Worm (Caenorhabditis elegans) whole organism, mixed stage, embryonic: Measurements from ENCODE around the gene twk-23.

ENCODE experiments used
- bed-3 ChIP-seq: fragments of 200-800 bp; sonication (Bioruptor generic); optimal IDR thresholded peaks from 3 replicates; lab custom pipeline; 2018; ENCODE audit warnings: mild to moderate bottlenecking, missing genetic modification characterization, moderate library complexity, missing compliant biosample characterization
- blmp-1 ChIP-seq: fragments of 150-350 bp; optimal IDR thresholded peaks from 2 replicates; lab custom pipeline; 2014; ENCODE audit warnings: missing biosample characterization, missing genetic modification characterization
- ceh-39 ChIP-seq: fragments of 150-350 bp; optimal IDR thresholded peaks from 2 replicates; lab custom pipeline; 2014; ENCODE audit warnings: missing biosample characterization, missing genetic modification characterization
- ceh-43 ChIP-seq: fragments of 200-800 bp; sonication (Bioruptor generic); optimal IDR thresholded peaks from 2 replicates; lab custom pipeline; 2018; ENCODE audit warnings: mild to moderate bottlenecking, missing genetic modification characterization, moderate library complexity, missing compliant biosample characterization
- ceh-83 ChIP-seq: fragments of 200-800 bp; sonication (Bioruptor generic); optimal IDR thresholded peaks from 2 replicates; lab custom pipeline; 2018; ENCODE audit warnings: mild to moderate bottlenecking, missing genetic modification characterization, missing compliant biosample characterization
- ces-1 ChIP-seq: fragments of 150-350 bp; optimal IDR thresholded peaks from 2 replicates; lab custom pipeline; 2014; ENCODE audit warnings: missing biosample characterization, missing genetic modification reagents, missing genetic modification characterization
- cnd-1 ChIP-seq: fragments of 200-800 bp; sonication (Bioruptor generic); optimal IDR thresholded peaks from 2 replicates; lab custom pipeline; 2018; ENCODE audit warnings: mild to moderate bottlenecking, missing genetic modification characterization, missing compliant biosample characterization
- drap-1 ChIP-seq: fragments of 200-800 bp; sonication (Bioruptor generic); optimal IDR thresholded peaks from 3 replicates; lab custom pipeline; 2018; ENCODE audit warnings: mild to moderate bottlenecking, missing genetic modification characterization, missing compliant biosample characterization
- elt-1 ChIP-seq: sonication (generic microtip); optimal IDR thresholded peaks from 2 replicates; lab custom pipeline; 2017; ENCODE audit warnings: missing genetic modification characterization, mild to moderate bottlenecking, missing compliant biosample characterization, antibody characterized with exemption, moderate library complexity, borderline replicate concordance; ENCODE audit not compliant: insufficient read depth
- elt-3 ChIP-seq: fragments of 150-350 bp; optimal IDR thresholded peaks from 2 replicates; lab custom pipeline; 2014; ENCODE audit warnings: missing biosample characterization, missing genetic modification characterization
- flh-1 ChIP-seq: fragments of 200-800 bp; sonication (Bioruptor generic); optimal IDR thresholded peaks from 2 replicates; lab custom pipeline; 2018; ENCODE audit warnings: mild to moderate bottlenecking, missing genetic modification characterization, moderate library complexity, missing compliant biosample characterization
- ham-2 ChIP-seq: fragments of 200-800 bp; sonication (Bioruptor generic); optimal IDR thresholded peaks from 2 replicates; lab custom pipeline; 2018; ENCODE audit warnings: mild to moderate bottlenecking, missing genetic modification characterization, missing compliant biosample characterization
- hlh-1 ChIP-seq: fragments of 150-350 bp; optimal IDR thresholded peaks from 2 replicates; lab custom pipeline; 2014; ENCODE audit warnings: missing biosample characterization, missing genetic modification reagents, missing genetic modification characterization
- lin-13 ChIP-seq: fragments of 150-350 bp; optimal IDR thresholded peaks from 2 replicates; lab custom pipeline; 2014; ENCODE audit warnings: missing biosample characterization, missing genetic modification characterization
- lin-32 ChIP-seq: fragments of 200-800 bp; sonication (Bioruptor generic); optimal IDR thresholded peaks from 2 replicates; lab custom pipeline; 2018; ENCODE audit warnings: mild to moderate bottlenecking, missing genetic modification characterization, missing compliant biosample characterization
- lsy-2 ChIP-seq: fragments of 150-350 bp; optimal IDR thresholded peaks from 2 replicates; lab custom pipeline; 2014; ENCODE audit warnings: missing biosample characterization, missing genetic modification characterization
- mab-5 ChIP-seq: fragments of 150-350 bp; optimal IDR thresholded peaks from 2 replicates; lab custom pipeline; 2014; ENCODE audit warnings: missing biosample characterization, missing genetic modification characterization
- mep-1 ChIP-seq: fragments of 150-350 bp; optimal IDR thresholded peaks from 2 replicates; lab custom pipeline; 2017; ENCODE audit warnings: missing biosample characterization, missing genetic modification reagents, missing genetic modification characterization, inconsistent platforms
- mls-2 ChIP-seq: sonication (generic microtip); optimal IDR thresholded peaks from 2 replicates; lab custom pipeline; 2016; ENCODE audit warnings: mild to moderate bottlenecking, missing genetic modification characterization, moderate library complexity, missing compliant biosample characterization
- nhr-12 ChIP-seq: fragments of 150-350 bp; optimal IDR thresholded peaks from 2 replicates; lab custom pipeline; 2014; ENCODE audit warnings: missing biosample characterization, missing genetic modification characterization
- nhr-2 ChIP-seq: fragments of 150-350 bp; optimal IDR thresholded peaks from 2 replicates; lab custom pipeline; 2014; ENCODE audit warnings: missing biosample characterization, missing genetic modification characterization
- nhr-28 ChIP-seq: fragments of 150-350 bp; optimal IDR thresholded peaks from 2 replicates; lab custom pipeline; 2014; ENCODE audit warnings: missing biosample characterization, missing genetic modification characterization
- nhr-76 ChIP-seq: sonication (generic microtip); optimal IDR thresholded peaks from 2 replicates; lab custom pipeline; 2017; ENCODE audit warnings: missing biosample characterization, missing genetic modification characterization
- pha-4 ChIP-seq: fragments of 150-350 bp; optimal IDR thresholded peaks from 2 replicates; lab custom pipeline; 2018; ENCODE audit warnings: missing biosample characterization, missing genetic modification reagents, missing genetic modification characterization
- sem-2 ChIP-seq: fragments of 200-800 bp; sonication (Bioruptor generic); optimal IDR thresholded peaks from 2 replicates; lab custom pipeline; 2018; ENCODE audit warnings: mild to moderate bottlenecking, missing genetic modification characterization, missing compliant biosample characterization
- snpc-4 ChIP-seq: fragments of 150-350 bp; optimal IDR thresholded peaks from 2 replicates; lab custom pipeline; 2014; ENCODE audit warnings: missing biosample characterization, missing genetic modification characterization
- sptf-1 ChIP-seq: sonication (generic microtip); optimal IDR thresholded peaks from 2 replicates; lab custom pipeline; 2017; ENCODE audit warnings: mild to moderate bottlenecking, missing genetic modification characterization, moderate library complexity, missing compliant biosample characterization
- tbx-8 ChIP-seq: fragments of 200-800 bp; sonication (Bioruptor generic); optimal IDR thresholded peaks from 2 replicates; lab custom pipeline; 2018; ENCODE audit warnings: mild to moderate bottlenecking, missing genetic modification characterization, moderate library complexity, missing compliant biosample characterization
- unc-120 ChIP-seq: sonication (generic microtip); optimal IDR thresholded peaks from 2 replicates; lab custom pipeline; 2017; ENCODE audit warnings: missing genetic modification characterization, missing compliant biosample characterization; ENCODE audit not compliant: poor library complexity, severe bottlenecking
- unc-39 ChIP-seq: fragments of 150-350 bp; optimal IDR thresholded peaks from 2 replicates; lab custom pipeline; 2014; ENCODE audit warnings: missing biosample characterization, missing genetic modification characterization
- unc-62 ChIP-seq: fragments of 150-350 bp; optimal IDR thresholded peaks from 2 replicates; lab custom pipeline; 2014; ENCODE audit warnings: missing biosample characterization, missing genetic modification reagents, missing genetic modification characterization
- zip-8 ChIP-seq: fragments of 150-350 bp; optimal IDR thresholded peaks from 2 replicates; lab custom pipeline; 2014; ENCODE audit warnings: missing biosample characterization, missing genetic modification characterization
- ztf-11 ChIP-seq: fragments of 150-350 bp; optimal IDR thresholded peaks from 2 replicates; lab custom pipeline; 2014; ENCODE audit warnings: missing biosample characterization, missing genetic modification characterization

The twk-23 gene

DNA sequence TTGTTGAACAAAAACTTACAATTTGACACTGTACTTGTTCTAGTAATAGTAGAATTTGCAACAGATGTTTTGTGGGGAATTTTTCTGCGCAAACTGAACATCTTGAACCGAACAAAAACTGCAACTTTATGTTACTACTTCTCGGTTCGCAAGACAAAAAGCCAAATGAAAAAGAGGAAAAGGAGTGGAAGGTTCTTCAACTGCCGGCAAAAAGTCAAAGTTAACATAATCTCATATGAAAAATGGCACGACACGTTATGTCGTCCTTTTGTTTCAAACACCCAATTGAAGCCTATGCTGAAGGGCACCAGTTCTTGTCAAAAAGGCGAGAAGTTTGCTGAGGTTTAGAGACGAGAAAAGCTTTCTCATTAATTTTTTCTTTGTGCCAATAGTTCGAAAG lies at the start of gene twk-23:
Gene twk-23, minus strand, starts transcription at position 101 of the 400 bp plus-strand sequence.
- no peak for TF ChIP-seq cnd-1 (tag; lab: Kevin White, UChicago)
- TF ChIP-seq unc-39 (tag; lab: Kevin White, UChicago) = no peak
- TF ChIP-seq elt-3 = no peak
- no peak for TF ChIP-seq ham-2
- TF ChIP-seq ztf-11 (tag; lab: Kevin White, UChicago) = no peak
- TF ChIP-seq snpc-4 (tag; lab: Kevin White, UChicago) = no peak
- no peak for TF ChIP-seq flh-1 (GFP tag; lab: Kevin White, UChicago)
- TF ChIP-seq mls-2 (tag; lab: Kevin White, UChicago) = no peak
- no peak for TF ChIP-seq nhr-12 (tag; lab: Kevin White, UChicago)
- no peak for TF ChIP-seq mab-5 (tag; lab: Kevin White, UChicago)
- no peak for TF ChIP-seq nhr-2
- no peak for TF ChIP-seq pha-4 (tag; lab: Kevin White, UChicago)
- no peak for TF ChIP-seq lin-13 (tag; lab: Kevin White, UChicago)
- no peak for TF ChIP-seq ces-1

DNA sequence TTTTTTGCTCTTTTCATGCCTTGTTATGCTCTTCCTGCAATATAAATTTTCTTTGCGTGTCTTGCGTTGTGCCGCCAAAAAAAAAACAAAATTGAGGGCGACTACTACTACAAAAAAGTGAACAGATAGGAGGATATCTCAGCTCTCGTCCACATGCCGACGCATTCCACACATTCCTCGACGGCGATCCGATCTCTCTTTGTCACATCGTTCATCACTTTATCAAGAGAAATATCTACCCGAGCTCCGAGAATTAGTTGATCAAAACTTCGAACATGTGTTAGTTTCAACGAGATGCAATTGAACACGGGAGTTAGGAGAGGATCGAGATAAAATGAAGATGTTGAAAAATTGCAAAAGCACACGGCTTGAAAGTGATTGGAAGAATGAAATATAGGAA lies 47.7 kb upstream of the twk-23 start:
- TF ChIP-seq ceh-43 (GFP tag; lab: Kevin White, UChicago) (no peak), ces-1 (no peak), bed-3 (GFP tag; lab: Kevin White, UChicago) (no peak), hlh-1 (no peak), ham-2 (no peak), blmp-1 (tag; lab: Kevin White, UChicago) (no peak), unc-62 (GFP tag; lab: Kevin White, UChicago) (peak; percentile 58), tbx-8 (no peak)
- TF ChIP-seq, all 35 proteins: peak for 1

- TF ChIP-seq elt-3 (no peak), blmp-1 (tag; lab: Kevin White, UChicago) (peak; percentile 83)
Measured at ce11 chrX:13864191-13864590, 40.8 kb upstream of the twk-23 start, which contains the start of gene M03B6.3. TSS of gene M03B6.3 (minus strand) at chrX:13864292.

ce11 chrX:13858693-13859092 lies 35.3 kb upstream of the twk-23 start, which contains the start of gene M03B6.4:
TSS of gene M03B6.4 (plus strand) at chrX:13858841.
- TF ChIP-seq sptf-1 (tag; lab: Kevin White, UChicago) (no peak), nhr-76 (tag; lab: Kevin White, UChicago) (no peak), cnd-1 (tag; lab: Kevin White, UChicago) (peak; percentile 10), unc-120 (no peak), tbx-8 (no peak), blmp-1 (tag; lab: Kevin White, UChicago) (no peak), sem-2 (no peak), bed-3 (GFP tag; lab: Kevin White, UChicago) (no peak), mls-2 (tag; lab: Kevin White, UChicago) (no peak), nhr-12 (tag; lab: Kevin White, UChicago) (no peak), zip-8 (tag; lab: Kevin White, UChicago) (peak; percentile 93), ceh-39 (tag; lab: Kevin White, UChicago) (peak; percentile 82), snpc-4 (tag; lab: Kevin White, UChicago) (no peak), mab-5 (tag; lab: Kevin White, UChicago) (no peak), elt-1 (tag; lab: Kevin White, UChicago) (no peak), hlh-1 (no peak), unc-39 (tag; lab: Kevin White, UChicago) (no peak), elt-3 (no peak), flh-1 (GFP tag; lab: Kevin White, UChicago) (no peak), lin-13 (tag; lab: Kevin White, UChicago) (no peak), drap-1 (GFP tag; lab: Kevin White, UChicago) (no peak), nhr-28 (tag; lab: Kevin White, UChicago) (no peak), ztf-11 (tag; lab: Kevin White, UChicago) (no peak), nhr-2 (peak; percentile 33)

DNA sequence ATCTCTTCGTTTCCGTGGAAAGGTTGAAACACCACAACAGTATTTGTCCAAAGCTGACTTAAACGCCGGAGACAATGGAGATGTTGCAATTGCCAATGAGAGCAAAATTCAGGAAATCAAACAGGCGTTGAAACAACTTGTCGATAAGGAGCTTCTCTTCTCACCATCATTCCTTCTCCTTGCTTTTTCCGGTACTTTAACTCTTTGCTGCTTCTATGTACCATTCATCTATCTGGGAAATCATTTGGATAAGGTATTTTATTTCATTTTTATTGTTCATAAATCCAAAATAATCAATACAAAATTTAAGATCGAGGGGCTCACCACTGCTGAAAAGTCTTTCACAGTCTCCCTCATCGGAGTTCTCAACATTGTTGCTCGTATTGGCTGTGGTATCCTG lies 32.5 kb upstream of the twk-23 start:
- TF ChIP-seq nhr-12 (tag; lab: Kevin White, UChicago) (no peak), blmp-1 (tag; lab: Kevin White, UChicago) (no peak), mep-1 (tag; lab: Kevin White, UChicago) (no peak), drap-1 (GFP tag; lab: Kevin White, UChicago) (no peak), zip-8 (tag; lab: Kevin White, UChicago) (no peak), lin-13 (tag; lab: Kevin White, UChicago) (no peak), elt-3 (no peak), nhr-28 (tag; lab: Kevin White, UChicago) (no peak), nhr-76 (tag; lab: Kevin White, UChicago) (no peak), mab-5 (tag; lab: Kevin White, UChicago) (no peak), sptf-1 (tag; lab: Kevin White, UChicago) (no peak), lsy-2 (no peak), mls-2 (tag; lab: Kevin White, UChicago) (no peak), bed-3 (GFP tag; lab: Kevin White, UChicago) (no peak), elt-1 (tag; lab: Kevin White, UChicago) (no peak), hlh-1 (no peak), ceh-83 (GFP tag; lab: Kevin White, UChicago) (no peak), lin-32 (GFP tag; lab: Kevin White, UChicago) (no peak), unc-62 (GFP tag; lab: Kevin White, UChicago) (no peak), ces-1 (no peak)
